Worm (Caenorhabditis elegans): Measurements from ENCODE around the gene T07A5.1.

DNA sequence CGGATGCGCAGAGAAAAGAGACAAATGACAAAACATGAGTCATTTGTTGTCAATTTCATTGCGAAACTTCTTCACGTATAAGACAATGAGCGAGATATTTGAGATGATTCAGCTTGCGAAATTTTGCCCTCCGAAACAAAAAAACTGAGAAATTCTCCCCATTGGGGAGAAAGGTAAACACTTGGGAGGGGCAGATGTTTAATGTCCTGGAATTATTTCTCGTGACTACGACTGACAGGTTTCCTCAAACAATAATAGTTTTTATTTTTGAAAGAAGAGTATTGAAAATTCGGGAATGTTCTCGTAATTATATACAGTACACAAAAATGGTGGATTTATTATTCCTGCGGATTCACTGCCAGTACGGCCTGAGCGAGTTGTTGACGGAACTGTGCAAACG, 25.2 kb upstream of the T07A5.1 start:
- TF ChIP-seq nhr-11 (tag; optimal IDR thresholded peaks at IDR 0.05) (no peak), pha-4 (tag; optimal IDR thresholded peaks at IDR 0.05) (no peak), elt-2 (tag; optimal IDR thresholded peaks at IDR 0.05) (no peak), ceh-6 (GFP tag; optimal IDR thresholded peaks at IDR 0.05) (no peak), lin-11 (tag; optimal IDR thresholded peaks at IDR 0.05) (no peak), rnt-1 (tag; optimal IDR thresholded peaks at IDR 0.05) (no peak), gmeb-2 (tag; optimal IDR thresholded peaks at IDR 0.05) (no peak), tbx-2 (tag; optimal IDR thresholded peaks at IDR 0.05) (no peak)

Data from whole organism, late embryonic.